Worm (Caenorhabditis elegans) whole organism, early embryonic: ENCODE results near the gene F40E12.1.

Source experiments
- B0310.2 ChIP-seq: sonication (generic microtip); optimal IDR thresholded peaks from 2 replicates; lab custom pipeline; 2016; ENCODE audit warnings: mild to moderate bottlenecking, missing genetic modification characterization, missing compliant biosample characterization
- F13C5.2 ChIP-seq: sonication (generic microtip); optimal IDR thresholded peaks from 2 replicates; lab custom pipeline; 2017; ENCODE audit warnings: mild to moderate bottlenecking, missing genetic modification characterization, inconsistent platforms, missing compliant biosample characterization
- aly-1 ChIP-seq: sonication (generic microtip); optimal IDR thresholded peaks from 2 replicates; lab custom pipeline; 2016; ENCODE audit warnings: missing genetic modification characterization, missing compliant biosample characterization
- ama-1 ChIP-seq: fragments of 150-350 bp; optimal IDR thresholded peaks from 2 replicates; lab custom pipeline; 2014
- ceh-13 ChIP-seq: fragments of 200-800 bp; sonication (Bioruptor generic); optimal IDR thresholded peaks from 2 replicates; lab custom pipeline; 2018; ENCODE audit warnings: mild to moderate bottlenecking, missing genetic modification characterization, missing compliant biosample characterization
- ceh-36 ChIP-seq: sonication (generic microtip); optimal IDR thresholded peaks from 2 replicates; lab custom pipeline; 2016; ENCODE audit warnings: missing genetic modification characterization, inconsistent platforms, missing compliant biosample characterization
- ets-7 ChIP-seq: sonication (generic microtip); optimal IDR thresholded peaks from 2 replicates; lab custom pipeline; 2016; ENCODE audit warnings: missing genotype, missing genetic modification characterization, missing compliant biosample characterization
- flt-1 ChIP-seq: fragments of 200-800 bp; sonication (Bioruptor generic); IDR thresholded peaks from 2 replicates; pipeline ENCODE4 v1.3.6; 2022; ENCODE audit warnings: missing genetic modification characterization, missing compliant biosample characterization
- hmbx-1 ChIP-seq: sonication (generic microtip); optimal IDR thresholded peaks from 2 replicates; lab custom pipeline; 2016; ENCODE audit warnings: mild to moderate bottlenecking, missing genetic modification characterization, missing compliant biosample characterization
- hmg-4 ChIP-seq: fragments of 200-800 bp; sonication (Bioruptor generic); optimal IDR thresholded peaks from 2 replicates; lab custom pipeline; 2018; ENCODE audit warnings: mild to moderate bottlenecking, missing genetic modification characterization, missing compliant biosample characterization
- hnd-1 ChIP-seq: sonication (generic microtip); optimal IDR thresholded peaks from 2 replicates; lab custom pipeline; 2016; ENCODE audit warnings: missing genetic modification characterization, missing compliant biosample characterization
- pes-1 ChIP-seq: fragments of 200-800 bp; sonication (Bioruptor generic); IDR thresholded peaks from 2 replicates; pipeline ENCODE4 v1.3.6; 2022; ENCODE audit warnings: missing genetic modification reagents, missing genetic modification characterization, missing compliant biosample characterization
- scrt-1 ChIP-seq: fragments of 200-800 bp; sonication (Bioruptor generic); IDR thresholded peaks from 2 replicates; pipeline ENCODE4 v1.3.6; 2022; ENCODE audit warnings: missing genetic modification characterization, missing compliant biosample characterization
- sea-1 ChIP-seq: fragments of 200-800 bp; sonication (Bioruptor generic); conservative IDR thresholded peaks from 2 replicates; pipeline ENCODE4 v1.3.6; 2022; ENCODE audit warnings: missing genetic modification characterization, missing compliant biosample characterization
- tbx-11 ChIP-seq: fragments of 200-800 bp; sonication (Bioruptor generic); IDR thresholded peaks from 2 replicates; pipeline ENCODE4 v1.3.6; 2022; ENCODE audit warnings: missing genetic modification characterization, missing compliant biosample characterization
- tbx-37 ChIP-seq: fragments of 200-800 bp; sonication (Bioruptor generic); conservative IDR thresholded peaks from 2 replicates; pipeline ENCODE4 v1.3.6; 2022; ENCODE audit warnings: missing genetic modification reagents, missing genetic modification characterization, missing compliant biosample characterization
- tra-4 ChIP-seq: sonication (generic microtip); optimal IDR thresholded peaks from 2 replicates; lab custom pipeline; 2017; ENCODE audit warnings: missing genetic modification characterization, missing compliant biosample characterization

Gene F40E12.1

ce11 chrII:3581752-3582151 is 35.9 kb upstream of the F40E12.1 start, which contains the start of gene srh-59:
Gene srh-59, plus strand, starts transcription at chrII:3582052.
- TF ChIP-seq ets-7 (tag; lab: Kevin White, UChicago), result no peak
- TF ChIP-seq B0310.2 (tag; lab: Kevin White, UChicago), result no peak
- TF ChIP-seq scrt-1, result no peak
- TF ChIP-seq pes-1 (GFP tag; lab: Robert Waterston, UW), result no peak
- TF ChIP-seq hmbx-1 (tag; lab: Kevin White, UChicago), result no peak
- TF ChIP-seq tbx-37 (GFP tag; lab: Robert Waterston, UW), result no peak
- no peak for TF ChIP-seq F13C5.2 (tag; lab: Kevin White, UChicago)
- TF ChIP-seq tra-4 (tag; lab: Kevin White, UChicago), result no peak
- no peak for TF ChIP-seq tbx-11 (GFP tag; lab: Robert Waterston, UW)
- TF ChIP-seq hnd-1 (tag; lab: Kevin White, UChicago), result no peak
- TF ChIP-seq ama-1 (lab: Kevin White, UChicago), result no peak
- no peak for TF ChIP-seq aly-1
- no peak for TF ChIP-seq flt-1
- TF ChIP-seq ceh-13, result no peak
- TF ChIP-seq ceh-36 (tag; lab: Kevin White, UChicago), result no peak
- no peak for TF ChIP-seq hmg-4 (GFP tag; lab: Kevin White, UChicago)

ce11 chrII:3583402-3583801 is 34.2 kb upstream of the F40E12.1 start, which contains the start of gene srh-60:
Gene srh-60, plus strand, starts transcription at chrII:3583702.
- no peak for TF ChIP-seq F13C5.2 (tag; lab: Kevin White, UChicago)

- TF ChIP-seq B0310.2 (tag; lab: Kevin White, UChicago) (no peak), aly-1 (no peak), flt-1 (no peak), ceh-36 (tag; lab: Kevin White, UChicago) (no peak), tbx-37 (GFP tag; lab: Robert Waterston, UW) (no peak)
These were observed 22.3 kb upstream of the F40E12.1 start, which contains the start of gene Y49F6A.12 for ce11 chrII:3595339-3595738. Gene Y49F6A.12, plus strand, starts transcription at chrII:3595639.

ce11 chrII:3598721-3599120 is 18.9 kb upstream of the F40E12.1 start, which contains the start of gene Y49F6A.11:
Gene Y49F6A.11, minus strand, starts transcription at chrII:3598821.
- no peak for TF ChIP-seq ceh-36 (tag; lab: Kevin White, UChicago)
- no peak for TF ChIP-seq tbx-11 (GFP tag; lab: Robert Waterston, UW)
- no peak for TF ChIP-seq aly-1
- no peak for TF ChIP-seq scrt-1
- no peak for TF ChIP-seq sea-1 (GFP tag; lab: Robert Waterston, UW)
- no peak for TF ChIP-seq hmg-4 (GFP tag; lab: Kevin White, UChicago)
- no peak for TF ChIP-seq ceh-13
- TF ChIP-seq B0310.2 (tag; lab: Kevin White, UChicago), result no peak
- TF ChIP-seq F13C5.2 (tag; lab: Kevin White, UChicago), result no peak
- no peak for TF ChIP-seq flt-1
- no peak for TF ChIP-seq ama-1 (lab: Kevin White, UChicago)
- no peak for TF ChIP-seq hnd-1 (tag; lab: Kevin White, UChicago)
- no peak for TF ChIP-seq tra-4 (tag; lab: Kevin White, UChicago)
- no peak for TF ChIP-seq hmbx-1 (tag; lab: Kevin White, UChicago)

- TF ChIP-seq B0310.2 (tag; lab: Kevin White, UChicago) (no peak), ceh-13 (no peak), flt-1 (no peak), sea-1 (GFP tag; lab: Robert Waterston, UW) (no peak), ets-7 (tag; lab: Kevin White, UChicago) (no peak), hmg-4 (GFP tag; lab: Kevin White, UChicago) (no peak)
These were observed 13.0 kb upstream of the F40E12.1 start for ce11 chrII:3604578-3604977.

ce11 chrII:3609764-3610163 is 7.8 kb upstream of the F40E12.1 start, which contains the start of gene Y49F6A.5:
Gene Y49F6A.5, minus strand, starts transcription at chrII:3609864.
- TF ChIP-seq sea-1 (GFP tag; lab: Robert Waterston, UW) (no peak), ceh-36 (tag; lab: Kevin White, UChicago) (no peak), F13C5.2 (tag; lab: Kevin White, UChicago) (no peak), ets-7 (tag; lab: Kevin White, UChicago) (no peak), tra-4 (tag; lab: Kevin White, UChicago) (no peak), hmg-4 (GFP tag; lab: Kevin White, UChicago) (no peak), hnd-1 (tag; lab: Kevin White, UChicago) (no peak)

- TF ChIP-seq hmbx-1 (tag; lab: Kevin White, UChicago) (no peak), pes-1 (GFP tag; lab: Robert Waterston, UW) (no peak), hmg-4 (GFP tag; lab: Kevin White, UChicago) (no peak), tbx-11 (GFP tag; lab: Robert Waterston, UW) (no peak), ama-1 (lab: Kevin White, UChicago) (no peak), hnd-1 (tag; lab: Kevin White, UChicago) (no peak), scrt-1 (no peak), ceh-13 (no peak), aly-1 (no peak), ceh-36 (tag; lab: Kevin White, UChicago) (no peak), B0310.2 (tag; lab: Kevin White, UChicago) (no peak), tra-4 (tag; lab: Kevin White, UChicago) (no peak), F13C5.2 (tag; lab: Kevin White, UChicago) (no peak)
These were observed 997 bp upstream of the F40E12.1 start for ce11 chrII:3616615-3617014.

ce11 chrII:3620862-3621261 is 3.2 kb downstream of the F40E12.1 start:
- TF ChIP-seq tbx-11 (GFP tag; lab: Robert Waterston, UW) (no peak), aly-1 (no peak), flt-1 (no peak), hmbx-1 (tag; lab: Kevin White, UChicago) (no peak), sea-1 (GFP tag; lab: Robert Waterston, UW) (no peak), ceh-36 (tag; lab: Kevin White, UChicago) (no peak), F13C5.2 (tag; lab: Kevin White, UChicago) (no peak), hnd-1 (tag; lab: Kevin White, UChicago) (no peak), tra-4 (tag; lab: Kevin White, UChicago) (no peak)
